Worm (Caenorhabditis elegans): ENCODE results near the gene Y47D3A.14.

- no peak for TF ChIP-seq mel-28 (tag; optimal IDR thresholded peaks at IDR 0.05; ENCODE audit: borderline replicate concordance)
- no peak for TF ChIP-seq attf-3 (GFP tag; conservative IDR thresholded peaks at IDR 0.05)
- no peak for TF ChIP-seq nfya-1 (tag; optimal IDR thresholded peaks at IDR 0.05; ENCODE audit: borderline replicate concordance, insufficient read depth)
- no peak for TF ChIP-seq ama-1 (optimal IDR thresholded peaks at IDR 0.05)
- TF ChIP-seq ama-1 (GFP tag; optimal IDR thresholded peaks at IDR 0.05) = no peak
- TF ChIP-seq B0035.1 (tag; optimal IDR thresholded peaks at IDR 0.05) = no peak
- no peak for TF ChIP-seq unc-62 (GFP tag; optimal IDR thresholded peaks at IDR 0.05)
- TF ChIP-seq chd-7 (tag; optimal IDR thresholded peaks at IDR 0.05) = no peak
- no peak for TF ChIP-seq Y67H2A.10 (GFP tag; conservative IDR thresholded peaks at IDR 0.05)
- TF ChIP-seq T07F8.4 (tag; optimal IDR thresholded peaks at IDR 0.05) = no peak
- TF ChIP-seq egl-44 (GFP tag; IDR thresholded peaks at IDR 0.05) = no peak
Measured at ce11 chrIII:11207825-11208224, 28.8 kb downstream of the Y47D3A.14 start.

All from whole organism, young adult.